Fruit fly (Drosophila melanogaster) whole organism, embryonic: Measurements from ENCODE around the gene yellow-b.

Experiments used
- Abd-B ChIP-seq: fragments of 200-800 bp; sonication (Bioruptor generic); optimal IDR thresholded peaks from 2 replicates; lab custom pipeline; 2018; ENCODE audit warnings: missing biosample characterization, mild to moderate bottlenecking, missing genetic modification characterization, moderate library complexity
- B-H1 ChIP-seq: fragments of 200-800 bp; sonication (Bioruptor generic); IDR thresholded peaks from 3 replicates; pipeline ENCODE4 v1.3.6; 2022; ENCODE audit warnings: missing biosample characterization, missing genetic modification characterization
- CG10267 ChIP-seq: fragments of 200-800 bp; sonication (Bioruptor generic); optimal IDR thresholded peaks from 2 replicates; lab custom pipeline; 2018; ENCODE audit warnings: missing biosample characterization, mild to moderate bottlenecking, missing genetic modification characterization, moderate library complexity
- CG12659 ChIP-seq: fragments of 200-800 bp; sonication (Bioruptor generic); optimal IDR thresholded peaks from 3 replicates; lab custom pipeline; 2017; ENCODE audit warnings: mild to moderate bottlenecking, missing biosample characterization, missing genetic modification reagents, missing genetic modification characterization
- CG14667 ChIP-seq: fragments of 200-800 bp; sonication (Bioruptor generic); IDR thresholded peaks from 2 replicates; pipeline ENCODE4 v1.3.6; 2022; ENCODE audit warnings: missing biosample characterization, missing genetic modification characterization
- CG1647 ChIP-seq: fragments of 200-800 bp; sonication (Bioruptor generic); optimal IDR thresholded peaks from 3 replicates; lab custom pipeline; 2016; ENCODE audit warnings: missing biosample characterization, missing genetic modification characterization
- CG17568 ChIP-seq: fragments of 200-800 bp; sonication (Bioruptor generic); optimal IDR thresholded peaks from 2 replicates; lab custom pipeline; 2018; ENCODE audit warnings: missing biosample characterization, mild to moderate bottlenecking, missing genetic modification characterization, moderate library complexity
- CG2120 ChIP-seq: fragments of 200-800 bp; sonication (Bioruptor generic); optimal IDR thresholded peaks from 3 replicates; lab custom pipeline; 2016; ENCODE audit warnings: missing biosample characterization, missing genetic modification characterization
- CG2129 ChIP-seq: fragments of 200-800 bp; sonication (Bioruptor generic); IDR thresholded peaks from 2 replicates; pipeline ENCODE4 v1.3.6; 2022; ENCODE audit warnings: missing biosample characterization, missing genetic modification characterization; ENCODE audit not compliant: partially characterized antibody
- CG4328 ChIP-seq: fragments of 200-800 bp; sonication (Bioruptor generic); optimal IDR thresholded peaks from 3 replicates; lab custom pipeline; 2017; ENCODE audit warnings: missing biosample characterization, missing genetic modification reagents, missing genetic modification characterization
- CG5245 ChIP-seq: fragments of 200-800 bp; sonication (Bioruptor generic); optimal IDR thresholded peaks from 3 replicates; lab custom pipeline; 2016; ENCODE audit warnings: missing biosample characterization, missing genetic modification characterization
- CG8281 ChIP-seq: fragments of 200-800 bp; sonication (Bioruptor generic); optimal IDR thresholded peaks from 2 replicates; lab custom pipeline; 2018; ENCODE audit warnings: missing biosample characterization, mild to moderate bottlenecking, missing genetic modification characterization, moderate library complexity
- CG9932 ChIP-seq: fragments of 200-800 bp; sonication (Bioruptor generic); IDR thresholded peaks from 2 replicates; pipeline ENCODE4 v1.3.6; 2022; ENCODE audit warnings: missing biosample characterization, missing genetic modification characterization
- Dref ChIP-seq: fragments of 200-800 bp; sonication (Bioruptor generic); IDR thresholded peaks from 2 replicates; pipeline ENCODE4 v1.3.6; 2022; ENCODE audit warnings: missing biosample characterization, missing genetic modification characterization
- Ets65A ChIP-seq: fragments of 200-800 bp; sonication (Bioruptor generic); peaks from one replicate; lab custom pipeline; 2016; ENCODE audit warnings: missing biosample characterization, missing genetic modification characterization
- Gsc ChIP-seq: fragments of 200-800 bp; sonication (Bioruptor generic); IDR thresholded peaks from 2 replicates; pipeline ENCODE4 v1.3.6; 2022; ENCODE audit warnings: missing biosample characterization, missing genetic modification characterization
- HmgZ ChIP-seq: fragments of 200-800 bp; sonication (Bioruptor generic); optimal IDR thresholded peaks from 2 replicates; lab custom pipeline; 2018; ENCODE audit warnings: missing biosample characterization, mild to moderate bottlenecking, missing genetic modification characterization
- Hmr ChIP-seq: fragments of 200-800 bp; sonication (Bioruptor generic); optimal IDR thresholded peaks from 3 replicates; lab custom pipeline; 2017; ENCODE audit warnings: mild to moderate bottlenecking, missing biosample characterization, missing genetic modification reagents, missing genetic modification characterization
- MBD-R2 ChIP-seq: fragments of 200-800 bp; sonication (Bioruptor generic); IDR thresholded peaks from 2 replicates; pipeline ENCODE4 v1.3.6; 2022; ENCODE audit warnings: missing biosample characterization, missing genetic modification characterization
- Med ChIP-seq: fragments of 200-800 bp; sonication (Bioruptor generic); peaks from one replicate; lab custom pipeline; 2016; ENCODE audit warnings: missing biosample characterization, missing genetic modification characterization, mild to moderate bottlenecking, inconsistent platforms, moderate library complexity
- Nf-YB ChIP-seq: fragments of 200-800 bp; sonication (Bioruptor generic); optimal IDR thresholded peaks from 3 replicates; lab custom pipeline; 2019; ENCODE audit warnings: missing biosample characterization, mild to moderate bottlenecking, missing genetic modification characterization, moderate library complexity
- NfI ChIP-seq: fragments of 200-800 bp; sonication (Bioruptor generic); optimal IDR thresholded peaks from 3 replicates; lab custom pipeline; 2018; ENCODE audit warnings: missing biosample characterization, mild to moderate bottlenecking, missing genetic modification characterization, moderate library complexity
- Poxn ChIP-seq: fragments of 200-800 bp; sonication (Bioruptor generic); IDR thresholded peaks from 2 replicates; pipeline ENCODE4 v1.3.6; 2022; ENCODE audit warnings: missing biosample characterization, missing genetic modification characterization
- Ravus ChIP-seq: fragments of 200-800 bp; sonication (Bioruptor generic); IDR thresholded peaks from 2 replicates; pipeline ENCODE4 v1.3.6; 2022; ENCODE audit warnings: missing biosample characterization, missing genetic modification characterization
- Rfx ChIP-seq: fragments of 200-800 bp; sonication (Bioruptor generic); IDR thresholded peaks from 2 replicates; pipeline ENCODE4 v1.3.6; 2022; ENCODE audit warnings: missing biosample characterization, missing genetic modification characterization
- Sox102F ChIP-seq: fragments of 200-800 bp; sonication (Bioruptor generic); optimal IDR thresholded peaks from 2 replicates; lab custom pipeline; 2018; ENCODE audit warnings: missing biosample characterization, mild to moderate bottlenecking, missing genetic modification characterization, moderate library complexity
- Taf1 ChIP-seq: fragments of 200-800 bp; sonication (Bioruptor generic); IDR thresholded peaks from 2 replicates; pipeline ENCODE4 v1.3.6; 2022; ENCODE audit warnings: missing biosample characterization, missing genetic modification characterization
- br ChIP-seq: fragments of >200 bp; optimal IDR thresholded peaks from 2 replicates; lab custom pipeline; 2017
- ci ChIP-seq: fragments of 200-800 bp; sonication (Bioruptor generic); IDR thresholded peaks from 3 replicates; pipeline ENCODE4 v1.3.6; 2022; ENCODE audit warnings: missing biosample characterization, missing genetic modification characterization
- corto ChIP-seq: fragments of 200-800 bp; sonication (Bioruptor generic); optimal IDR thresholded peaks from 2 replicates; lab custom pipeline; 2016; ENCODE audit warnings: missing biosample characterization, mild to moderate bottlenecking, missing genetic modification characterization, moderate library complexity
- gce ChIP-seq: fragments of 200-800 bp; sonication (Bioruptor generic); IDR thresholded peaks from 3 replicates; pipeline ENCODE4 v1.3.6; 2022; ENCODE audit warnings: missing biosample characterization, missing genetic modification characterization
- gem ChIP-seq: fragments of 200-800 bp; sonication (Bioruptor generic); optimal IDR thresholded peaks from 2 replicates; lab custom pipeline; 2019; ENCODE audit warnings: missing biosample characterization, mild to moderate bottlenecking, missing genetic modification characterization, moderate library complexity
- hbn ChIP-seq: fragments of 200-800 bp; sonication (Bioruptor generic); IDR thresholded peaks from 2 replicates; pipeline ENCODE4 v1.3.6; 2022; ENCODE audit warnings: missing biosample characterization, missing genetic modification characterization; ENCODE audit not compliant: partially characterized antibody
- ind ChIP-seq: fragments of 200-800 bp; sonication (Bioruptor generic); optimal IDR thresholded peaks from 3 replicates; lab custom pipeline; 2016; ENCODE audit warnings: missing biosample characterization, missing genetic modification characterization
- inv ChIP-seq: fragments of 200-800 bp; sonication (Bioruptor generic); IDR thresholded peaks from 2 replicates; pipeline ENCODE4 v1.3.6; 2022; ENCODE audit warnings: missing biosample characterization, missing genetic modification characterization; ENCODE audit not compliant: partially characterized antibody
- luna ChIP-seq: fragments of 200-800 bp; sonication (Bioruptor generic); optimal IDR thresholded peaks from 2 replicates; lab custom pipeline; 2016; ENCODE audit warnings: missing biosample characterization, missing genetic modification characterization
- nerfin-2 ChIP-seq: fragments of 200-800 bp; sonication (Bioruptor generic); IDR thresholded peaks from 2 replicates; pipeline ENCODE4 v1.3.6; 2022; ENCODE audit warnings: missing biosample characterization, missing genetic modification characterization; ENCODE audit not compliant: partially characterized antibody
- sens ChIP-seq: fragments of 200-800 bp; sonication (Bioruptor generic); peaks from one replicate; lab custom pipeline; 2016; ENCODE audit warnings: missing biosample characterization, missing genetic modification characterization
- slbo ChIP-seq: fragments of 200-800 bp; sonication (Bioruptor generic); IDR thresholded peaks from 2 replicates; pipeline ENCODE4 v1.3.6; 2022; ENCODE audit warnings: missing biosample characterization, missing genetic modification characterization
- sug ChIP-seq: fragments of 200-800 bp; optimal IDR thresholded peaks from 2 replicates; lab custom pipeline; 2019; ENCODE audit warnings: missing biosample characterization, mild to moderate bottlenecking, missing genetic modification characterization, moderate library complexity
- toy ChIP-seq: fragments of 200-800 bp; sonication (Bioruptor generic); IDR thresholded peaks from 2 replicates; pipeline ENCODE4 v1.3.6; 2022; ENCODE audit warnings: missing biosample characterization, missing genetic modification characterization
- twi ChIP-seq: fragments of 200-800 bp; optimal IDR thresholded peaks from 2 replicates; lab custom pipeline; 2019; ENCODE audit warnings: missing biosample characterization, mild to moderate bottlenecking, missing genetic modification characterization, moderate library complexity
- unpg ChIP-seq: fragments of 200-800 bp; sonication (Bioruptor generic); optimal IDR thresholded peaks from 3 replicates; lab custom pipeline; 2018; ENCODE audit warnings: missing biosample characterization, mild to moderate bottlenecking, missing genetic modification characterization, moderate library complexity
- zfh1 ChIP-seq: fragments of 200-800 bp; sonication (Bioruptor generic); IDR thresholded peaks from 3 replicates; pipeline ENCODE4 v1.3.6; 2022; ENCODE audit warnings: missing biosample characterization, missing genetic modification characterization

Gene yellow-b

DNA sequence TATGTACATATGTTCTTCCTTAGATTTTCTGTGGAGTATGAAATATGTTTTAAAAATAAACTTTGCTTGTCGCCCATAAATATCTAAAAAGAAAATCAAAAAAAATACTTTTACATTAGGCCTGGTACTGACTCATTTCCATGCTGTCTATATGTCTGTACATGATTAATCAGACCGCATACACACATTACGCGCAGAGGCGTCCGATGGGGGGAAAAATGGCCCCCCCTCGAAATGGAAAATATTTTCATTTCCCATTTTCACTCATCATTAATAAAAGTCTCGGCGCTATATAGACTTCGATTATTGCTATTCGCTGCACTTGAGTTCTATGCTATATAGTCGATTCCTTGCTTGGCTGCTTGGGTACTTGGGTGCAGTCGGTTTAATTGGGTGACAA, 7.8 kb downstream of the yellow-b start:
- TF ChIP-seq gem (peak; percentile 4), ci (GFP tag; lab: Robert Waterston, UW) (0 out of 3 replicates have a peak, but pooled peaks have one; percentile 37), gce (GFP tag; lab: Robert Waterston, UW) (0 out of 3 replicates have a peak, but pooled peaks have one; percentile 27), CG1647 (no peak), hbn (GFP tag; lab: Robert Waterston, UW) (no peak), HmgZ (tag; lab: Kevin White, UChicago) (no peak), CG9932 (GFP tag; lab: Robert Waterston, UW) (0 out of 2 replicates have a peak, but pooled peaks have one; percentile 11), unpg (GFP tag; lab: Kevin White, UChicago) (peak; percentile 11), CG17568 (no peak), Taf1 (GFP tag; lab: Robert Waterston, UW) (0 out of 2 replicates have a peak, but pooled peaks have one; percentile 7), CG5245 (GFP tag; lab: Kevin White, UChicago) (no peak), Poxn (no peak), B-H1 (no peak), Nf-YB (GFP tag; lab: Kevin White, UChicago) (no peak), twi (no peak), zfh1 (GFP tag; lab: Robert Waterston, UW) (no peak), CG8281 (tag; lab: Kevin White, UChicago) (no peak), CG2120 (peak; percentile 10), Hmr (GFP tag; lab: Kevin White, UChicago) (no peak), Ets65A (GFP tag; lab: Kevin White, UChicago) (peak; percentile 76), sens (GFP tag; lab: Kevin White, UChicago) (peak; percentile 65), MBD-R2 (no peak), Med (peak; percentile 59), sug (peak; percentile 11), NfI (GFP tag; lab: Kevin White, UChicago) (no peak), Sox102F (peak; percentile 37), slbo (GFP tag; lab: Robert Waterston, UW) (peak; percentile 35; the same call in 1 of the 2 replicates), luna (GFP tag; lab: Kevin White, UChicago) (no peak), inv (no peak), Rfx (peak; percentile 23; the same call in 1 of the 2 replicates)

DNA sequence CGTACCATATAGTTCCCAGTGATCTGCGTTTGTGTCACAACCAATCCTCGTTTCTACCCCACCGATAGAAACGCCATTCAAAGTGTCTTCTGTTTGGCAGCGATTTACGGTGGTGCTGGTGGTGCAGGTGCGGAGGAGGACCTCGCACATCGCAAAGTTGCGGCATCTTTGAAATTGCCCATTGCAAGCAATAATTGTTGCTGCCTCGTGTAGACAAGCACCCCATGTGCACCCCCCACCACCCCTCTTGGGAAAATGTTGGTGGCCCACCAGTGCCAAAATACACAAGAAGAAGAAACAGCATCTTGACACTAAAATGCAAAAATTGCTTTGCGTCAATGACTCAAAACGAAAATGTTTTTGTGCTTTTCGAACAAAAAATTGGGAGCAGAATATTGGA, 10.3 kb downstream of the yellow-b start:
- no peak for TF ChIP-seq Abd-B (GFP tag; lab: Kevin White, UChicago)
- TF ChIP-seq CG12659 (GFP tag; lab: Kevin White, UChicago), result no peak
- TF ChIP-seq ind, result no peak
- TF ChIP-seq CG4328, result no peak
- TF ChIP-seq B-H1, result no peak
- no peak for TF ChIP-seq CG10267
- TF ChIP-seq Ravus (GFP tag; lab: Robert Waterston, UW), result no peak
- no peak for TF ChIP-seq CG2129 (GFP tag; lab: Robert Waterston, UW)
- TF ChIP-seq CG14667 (GFP tag; lab: Robert Waterston, UW), result no peak
- no peak for TF ChIP-seq Gsc (GFP tag; lab: Robert Waterston, UW)
- no peak for TF ChIP-seq br (lab: Kevin White, UChicago)
- 0 out of 2 replicates have a peak, but pooled peaks have one; percentile 21 for TF ChIP-seq toy (GFP tag; lab: Robert Waterston, UW)
- no peak for TF ChIP-seq corto
- TF ChIP-seq Dref (GFP tag; lab: Robert Waterston, UW), result no peak
- TF ChIP-seq Ets65A (GFP tag; lab: Kevin White, UChicago), result peak; percentile 58
- no peak for TF ChIP-seq nerfin-2 (GFP tag; lab: Robert Waterston, UW)
- TF ChIP-seq, all 482 proteins: peak for 2
